Worm (Caenorhabditis elegans) whole organism, L2 larva: ENCODE data around the gene C25F9.14.

Source experiments
- C34F6.9 ChIP-seq: fragments of 150-350 bp; optimal IDR thresholded peaks from 2 replicates; lab custom pipeline; 2014; ENCODE audit warnings: missing biosample characterization, missing genetic modification characterization
- F13H6.1 ChIP-seq: sonication (generic microtip); optimal IDR thresholded peaks from 2 replicates; lab custom pipeline; 2016; ENCODE audit warnings: missing genetic modification characterization, missing compliant biosample characterization
- R02D3.7 ChIP-seq: fragments of 150-350 bp; optimal IDR thresholded peaks from 2 replicates; lab custom pipeline; 2014; ENCODE audit warnings: missing biosample characterization, missing genetic modification characterization
- ZK546.5 ChIP-seq: sonication (generic microtip); optimal IDR thresholded peaks from 2 replicates; lab custom pipeline; 2017; ENCODE audit warnings: missing biosample characterization, missing genetic modification characterization
- alr-1 ChIP-seq: fragments of 150-350 bp; optimal IDR thresholded peaks from 2 replicates; lab custom pipeline; 2014; ENCODE audit warnings: missing biosample characterization, missing genetic modification characterization
- blmp-1 ChIP-seq: sonication (generic microtip); optimal IDR thresholded peaks from 2 replicates; lab custom pipeline; 2017; ENCODE audit warnings: missing genetic modification characterization, mild to moderate bottlenecking, missing compliant biosample characterization, antibody characterized with exemption, moderate library complexity; ENCODE audit not compliant: insufficient read depth
- ceh-16 ChIP-seq: fragments of 150-350 bp; optimal IDR thresholded peaks from 2 replicates; lab custom pipeline; 2014; ENCODE audit warnings: missing biosample characterization, missing genetic modification characterization
- crh-2 ChIP-seq: sonication (generic microtip); optimal IDR thresholded peaks from 2 replicates; lab custom pipeline; 2017; ENCODE audit warnings: missing biosample characterization, missing genetic modification characterization
- dmd-4 ChIP-seq: sonication (generic microtip); optimal IDR thresholded peaks from 2 replicates; lab custom pipeline; 2017; ENCODE audit warnings: missing biosample characterization, missing genetic modification characterization
- elt-1 ChIP-seq: fragments of 150-350 bp; optimal IDR thresholded peaks from 2 replicates; lab custom pipeline; 2014; ENCODE audit warnings: missing biosample characterization, missing genetic modification characterization
- elt-3 ChIP-seq: sonication (generic microtip); optimal IDR thresholded peaks from 2 replicates; lab custom pipeline; 2017; ENCODE audit warnings: missing biosample characterization, missing genetic modification characterization
- fos-1 ChIP-seq: fragments of 150-350 bp; optimal IDR thresholded peaks from 2 replicates; lab custom pipeline; 2014; ENCODE audit warnings: missing biosample characterization, missing genetic modification characterization
- gmeb-1 ChIP-seq: fragments of 150-350 bp; optimal IDR thresholded peaks from 2 replicates; lab custom pipeline; 2014; ENCODE audit warnings: missing biosample characterization, missing genetic modification characterization
- lin-11 ChIP-seq: fragments of 150-350 bp; sonication (generic microtip); optimal IDR thresholded peaks from 2 replicates; lab custom pipeline; 2014; ENCODE audit warnings: missing biosample characterization, missing genetic modification characterization, inconsistent platforms, mixed read lengths
- lin-13 ChIP-seq: fragments of 150-350 bp; optimal IDR thresholded peaks from 2 replicates; lab custom pipeline; 2014; ENCODE audit warnings: missing biosample characterization, missing genetic modification reagents, missing genetic modification characterization
- lin-39 ChIP-seq: fragments of 150-350 bp; optimal IDR thresholded peaks from 2 replicates; lab custom pipeline; 2014; ENCODE audit warnings: missing biosample characterization, missing genetic modification reagents, missing genetic modification characterization
- mab-5 ChIP-seq: fragments of 150-350 bp; optimal IDR thresholded peaks from 2 replicates; lab custom pipeline; 2014; ENCODE audit warnings: missing biosample characterization, missing genetic modification characterization
- mbf-1 ChIP-seq: sonication (generic microtip); optimal IDR thresholded peaks from 2 replicates; lab custom pipeline; 2017; ENCODE audit warnings: missing biosample characterization, missing genetic modification characterization
- nhr-10 ChIP-seq: sonication (generic microtip); optimal IDR thresholded peaks from 2 replicates; lab custom pipeline; 2017; ENCODE audit warnings: missing biosample characterization, missing genetic modification characterization
- nhr-11 ChIP-seq: fragments of 150-350 bp; optimal IDR thresholded peaks from 2 replicates; lab custom pipeline; 2014; ENCODE audit warnings: missing biosample characterization, missing genetic modification characterization
- nhr-129 ChIP-seq: fragments of 150-350 bp; optimal IDR thresholded peaks from 2 replicates; lab custom pipeline; 2014; ENCODE audit warnings: missing biosample characterization, missing genetic modification characterization
- nhr-21 ChIP-seq: fragments of 150-350 bp; optimal IDR thresholded peaks from 2 replicates; lab custom pipeline; 2014; ENCODE audit warnings: missing biosample characterization, missing genetic modification characterization
- nhr-23 ChIP-seq: fragments of 150-350 bp; optimal IDR thresholded peaks from 2 replicates; lab custom pipeline; 2014; ENCODE audit warnings: missing biosample characterization, missing genetic modification reagents, missing genetic modification characterization
- nhr-237 ChIP-seq: fragments of 150-350 bp; optimal IDR thresholded peaks from 2 replicates; lab custom pipeline; 2014; ENCODE audit warnings: missing biosample characterization, missing genetic modification characterization
- nhr-6 ChIP-seq: fragments of 150-350 bp; optimal IDR thresholded peaks from 2 replicates; lab custom pipeline; 2014; ENCODE audit warnings: missing biosample characterization, missing genetic modification characterization
- nhr-77 ChIP-seq: fragments of 150-350 bp; optimal IDR thresholded peaks from 2 replicates; lab custom pipeline; 2014; ENCODE audit warnings: missing biosample characterization, missing genetic modification characterization
- sma-3 ChIP-seq: sonication (generic microtip); optimal IDR thresholded peaks from 2 replicates; lab custom pipeline; 2016; ENCODE audit warnings: missing genetic modification reagents, missing genetic modification characterization, missing compliant biosample characterization
- sma-9 ChIP-seq, 2 experiments: fragments of 150-350 bp in 1 of 2; sonication (generic microtip) in 1 of 2; optimal IDR thresholded peaks; 2 replicates each; lab custom pipeline; 2014 to 2016; ENCODE audit warnings: missing genetic modification characterization in 2 of 2, mild to moderate bottlenecking in 1 of 2, missing biosample characterization in 1 of 2, missing compliant biosample characterization in 1 of 2, missing genetic modification reagents in 1 of 2, moderate library complexity in 1 of 2
- unc-39 ChIP-seq: fragments of 150-350 bp; optimal IDR thresholded peaks from 2 replicates; lab custom pipeline; 2014; ENCODE audit warnings: missing biosample characterization, missing genetic modification characterization
- unc-55 ChIP-seq: fragments of 150-350 bp; sonication (generic microtip); optimal IDR thresholded peaks from 3 replicates; lab custom pipeline; 2014; ENCODE audit warnings: missing biosample characterization, missing genetic modification reagents, missing genetic modification characterization
- unc-62 ChIP-seq: fragments of 150-350 bp; optimal IDR thresholded peaks from 2 replicates; lab custom pipeline; 2014; ENCODE audit warnings: missing biosample characterization, missing genetic modification reagents, missing genetic modification characterization
- ztf-11 ChIP-seq: sonication (generic microtip); optimal IDR thresholded peaks from 2 replicates; lab custom pipeline; 2017; ENCODE audit warnings: missing biosample characterization, missing genetic modification characterization

C25F9.14 gene

DNA sequence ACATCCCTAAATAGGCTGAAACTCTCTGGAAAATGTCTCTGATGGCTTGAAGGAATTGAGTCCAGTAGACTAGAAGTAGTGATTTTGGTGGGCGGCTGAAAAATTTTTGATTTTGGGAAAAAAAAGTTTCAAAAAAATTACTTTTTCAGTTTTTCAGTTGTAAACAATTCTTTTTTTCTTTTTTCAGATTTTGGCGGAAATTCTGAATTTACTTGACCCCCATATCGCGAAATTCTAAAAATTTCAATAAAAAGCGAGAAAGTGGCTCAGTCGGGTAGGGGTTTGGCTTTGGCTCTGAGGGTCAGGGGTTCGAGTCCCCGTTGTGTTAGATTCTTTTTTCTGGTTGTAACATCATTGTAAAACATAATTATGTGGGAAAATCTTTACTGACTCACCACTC is 5.2 kb upstream of the C25F9.14 start, which contains the start of gene srw-85:
Gene srw-85, minus strand, starts transcription at position 101 of the 400 bp plus-strand sequence.
- TF ChIP-seq lin-13 (no peak), nhr-21 (tag; lab: Kevin White, UChicago) (no peak), elt-3 (tag; lab: Kevin White, UChicago) (no peak), fos-1 (no peak), nhr-6 (tag; lab: Kevin White, UChicago) (no peak), elt-1 (tag; lab: Kevin White, UChicago) (no peak), unc-39 (no peak), nhr-10 (no peak), sma-9 (GFP tag; optimal IDR thresholded peaks at IDR 0.05; lab: Kevin White, UChicago) (no peak), sma-9 (tag; optimal IDR thresholded peaks at IDR 0.05; lab: Kevin White, UChicago) (no peak), F13H6.1 (tag; lab: Kevin White, UChicago) (no peak), gmeb-1 (tag; lab: Kevin White, UChicago) (no peak), nhr-77 (tag; lab: Kevin White, UChicago) (no peak)

DNA sequence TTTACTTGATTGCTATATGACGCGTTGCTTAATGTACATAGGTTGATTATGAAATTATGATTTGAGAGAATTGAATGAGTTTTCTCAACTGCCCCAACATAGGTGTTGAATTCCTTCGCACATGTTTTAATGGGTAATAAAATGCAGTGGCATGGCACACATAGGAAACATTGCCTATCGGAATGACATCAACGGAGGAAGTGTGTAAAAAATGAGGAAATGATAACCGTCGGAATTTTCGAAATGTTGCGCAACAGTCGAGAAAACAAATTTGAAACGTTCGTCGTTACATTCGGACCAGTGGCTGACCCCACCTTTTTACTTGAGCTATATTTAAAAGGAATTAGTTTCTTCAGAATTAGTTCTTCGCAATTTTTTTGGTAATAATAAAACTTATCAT is 4.3 kb upstream of the C25F9.14 start:
- peak; percentile 25 for TF ChIP-seq nhr-129 (tag; lab: Kevin White, UChicago)
- TF ChIP-seq lin-11 (tag; lab: Kevin White, UChicago) = no peak
- TF ChIP-seq lin-13 = no peak
- no peak for TF ChIP-seq sma-3 (GFP tag; lab: Kevin White, UChicago)
- no peak for TF ChIP-seq fos-1
- TF ChIP-seq nhr-11 (tag; lab: Kevin White, UChicago) = no peak
- no peak for TF ChIP-seq crh-2 (tag; lab: Kevin White, UChicago)
- TF ChIP-seq, all 48 proteins: peak for 1

DNA sequence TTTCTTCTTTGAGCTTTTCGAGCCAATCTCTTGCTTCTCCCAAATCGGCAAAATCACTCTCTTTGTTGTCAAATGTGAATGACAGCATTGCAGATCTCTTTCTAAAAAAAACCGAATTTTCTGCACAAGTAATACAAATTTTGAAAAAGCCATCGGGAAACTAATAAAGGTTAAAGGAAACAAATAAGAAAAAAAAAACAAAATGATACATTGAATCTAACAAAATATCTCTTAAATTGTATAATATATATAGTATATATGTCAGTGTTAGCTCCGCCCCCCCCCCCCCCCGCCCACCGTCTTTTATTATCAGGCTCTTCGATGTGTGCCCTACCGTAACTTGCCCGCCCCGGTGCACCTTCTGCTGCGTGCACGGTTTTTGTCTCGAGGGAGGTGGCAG is 3.3 kb upstream of the C25F9.14 start, which contains the start of gene C25F9.11:
Gene C25F9.11, minus strand, starts transcription at position 101 of the 400 bp plus-strand sequence.
- TF ChIP-seq C34F6.9 (tag; lab: Kevin White, UChicago) = no peak
- TF ChIP-seq sma-3 (GFP tag; lab: Kevin White, UChicago) = no peak

DNA sequence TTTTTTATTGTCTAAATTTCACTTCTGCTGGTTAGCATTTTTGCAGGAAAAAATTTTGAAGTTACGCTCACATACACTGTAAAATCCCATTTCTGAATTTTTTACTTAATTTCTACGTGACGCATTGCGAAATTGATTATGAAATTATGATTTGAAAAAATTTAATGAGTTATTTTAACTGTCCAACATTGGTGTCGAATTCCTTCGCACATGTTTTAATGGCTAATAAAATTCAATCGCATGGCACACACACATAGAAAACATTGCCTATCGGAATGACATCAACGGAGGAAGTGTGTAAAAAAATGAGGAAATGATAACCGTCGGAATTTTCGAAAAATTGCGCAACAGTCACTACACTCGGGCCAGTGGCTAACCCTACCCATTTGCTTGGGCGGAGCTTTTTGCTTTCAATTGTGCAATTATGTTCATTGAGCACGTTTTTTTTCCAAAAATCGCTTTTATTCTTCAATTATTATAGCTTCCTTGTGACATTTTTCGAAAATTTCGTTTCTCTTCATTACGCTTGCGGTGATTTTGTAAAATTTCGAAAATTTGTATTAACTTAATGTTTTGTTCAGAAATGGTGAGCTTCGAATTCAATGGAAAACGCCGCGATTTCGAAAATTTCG is 2.4 kb upstream of the C25F9.14 start, which contains the start of gene C25F9.16:
Gene C25F9.16, plus strand, starts transcription at position 582 of the 632 bp plus-strand sequence.
- TF ChIP-seq nhr-23 (no peak), ztf-11 (tag; lab: Kevin White, UChicago) (no peak), fos-1 (peak; percentile 10)

DNA sequence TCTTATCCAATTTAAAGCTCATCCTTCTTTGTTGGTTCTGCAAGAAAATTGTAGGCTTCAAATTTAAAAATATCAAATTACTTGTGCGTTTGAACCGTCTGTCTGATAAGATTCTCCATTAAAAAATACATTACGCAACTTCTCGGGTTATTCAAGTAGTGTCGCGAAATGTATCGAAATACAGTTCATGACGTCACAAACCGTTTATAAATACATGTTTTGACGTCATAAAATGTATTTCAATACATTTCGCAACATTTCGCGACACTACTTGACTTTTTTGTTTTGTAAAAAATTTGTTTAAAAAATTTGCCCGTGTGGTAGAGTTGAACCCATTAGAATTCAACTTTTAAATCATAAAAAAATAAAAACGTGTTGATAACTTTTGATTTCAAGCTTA is 7.3 kb downstream of the C25F9.14 start:
- TF ChIP-seq ztf-11 (tag; lab: Kevin White, UChicago) (no peak), gmeb-1 (tag; lab: Kevin White, UChicago) (no peak), lin-39 (tag; lab: Kevin White, UChicago) (no peak), mab-5 (tag; lab: Kevin White, UChicago) (no peak), nhr-10 (no peak), unc-62 (no peak), nhr-11 (tag; lab: Kevin White, UChicago) (no peak), unc-55 (no peak), ZK546.5 (no peak)

DNA sequence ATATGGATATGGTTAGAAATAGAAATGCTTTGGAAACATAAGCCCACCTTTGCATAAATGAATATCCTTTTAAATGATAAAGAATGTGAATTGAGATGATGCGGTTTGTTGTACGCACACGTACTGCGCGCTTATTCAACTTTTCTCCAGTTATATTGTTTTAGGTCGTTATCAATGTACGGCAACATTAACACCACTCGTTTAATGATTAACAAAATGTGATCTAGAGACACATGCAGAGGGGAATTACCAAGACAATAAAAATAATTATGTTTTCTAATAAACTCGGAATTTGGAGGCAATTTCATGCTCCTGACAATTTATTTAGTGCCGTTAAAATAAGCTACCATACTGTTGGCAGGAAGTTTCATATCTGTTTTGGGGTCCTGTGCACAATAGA is 9.2 kb downstream of the C25F9.14 start, which contains the start of gene M04C3.1:
Gene M04C3.1, minus strand, starts transcription at position 164 of the 400 bp plus-strand sequence.
- TF ChIP-seq ztf-11 (tag; lab: Kevin White, UChicago) (no peak), ceh-16 (tag; lab: Kevin White, UChicago) (no peak), R02D3.7 (tag; lab: Kevin White, UChicago) (no peak), F13H6.1 (tag; lab: Kevin White, UChicago) (no peak), mbf-1 (tag; lab: Kevin White, UChicago) (no peak), ZK546.5 (no peak), dmd-4 (tag; lab: Kevin White, UChicago) (no peak), unc-55 (no peak), blmp-1 (no peak), mab-5 (tag; lab: Kevin White, UChicago) (no peak), sma-9 (GFP tag; optimal IDR thresholded peaks at IDR 0.05; lab: Kevin White, UChicago) (peak; percentile 34), sma-9 (tag; optimal IDR thresholded peaks at IDR 0.05; lab: Kevin White, UChicago) (no peak), elt-3 (tag; lab: Kevin White, UChicago) (no peak), nhr-237 (tag; lab: Kevin White, UChicago) (no peak), alr-1 (tag; lab: Kevin White, UChicago) (no peak), nhr-23 (no peak), fos-1 (peak; percentile 52)
